Worm (Caenorhabditis elegans): ENCODE data around the gene mdt-22.
"Not testable (repeated sequence)": the region's sequence is repeated elsewhere in the genome, so short reads cannot be mapped to it uniquely, and the experiment has no call there.

mdt-22 gene

ce11 chrII:10302141-10302574 is 1.1 kb downstream of the mdt-22 start:
- TF ChIP-seq nhr-85 (tag) (peak; percentile 1), efl-1 (GFP tag; optimal IDR thresholded peaks at IDR 0.05 in 1 of 2) (peak in 1 of 2 experiments; percentile 8)
- TF ChIP-seq efl-1 (optimal IDR thresholded peaks at IDR 0.05): not testable (repeated sequence)

ce11 chrII:10302646-10303045 is 1.6 kb downstream of the mdt-22 start, which contains the start of gene clpp-1:
Gene clpp-1, minus strand, starts transcription at chrII:10302842.
- TF ChIP-seq nhr-71 (tag; optimal IDR thresholded peaks at IDR 0.05) (peak; percentile 42), swsn-7 (tag; optimal IDR thresholded peaks at IDR 0.05) (peak; percentile 11), skn-1 (tag; optimal IDR thresholded peaks at IDR 0.05) (no peak), snu-23 (GFP tag; optimal IDR thresholded peaks at IDR 0.05) (peak; percentile 6), unc-130 (tag; optimal IDR thresholded peaks at IDR 0.05) (no peak), nhr-19 (GFP tag; conservative IDR thresholded peaks at IDR 0.05) (no peak), lin-35 (GFP tag; optimal IDR thresholded peaks at IDR 0.05) (peak in 1 of 2 experiments; percentile 42), ztf-4 (tag; optimal IDR thresholded peaks at IDR 0.05) (peak; percentile 60), dsc-1 (tag; optimal IDR thresholded peaks at IDR 0.05) (no peak), mdl-1 (tag; optimal IDR thresholded peaks at IDR 0.05) (no peak), ceh-63 (GFP tag; optimal IDR thresholded peaks at IDR 0.05) (no peak), ceh-88 (GFP tag; IDR thresholded peaks at IDR 0.05) (0 out of 2 replicates have a peak, but pooled peaks have one; percentile 8), ama-1 (optimal IDR thresholded peaks at IDR 0.05) (peak; percentile 20), efl-1 (optimal IDR thresholded peaks at IDR 0.05) (peak in 1 of 2 experiments; percentile 8), efl-1 (GFP tag; optimal IDR thresholded peaks at IDR 0.05 in 1 of 2) (peak in 1 of 2 experiments; percentile 84), lsy-2 (tag; optimal IDR thresholded peaks at IDR 0.05) (no peak), nhr-85 (tag) (no peak), fkh-8 (tag; optimal IDR thresholded peaks at IDR 0.05) (peak; percentile 28), grh-1 (GFP tag; IDR thresholded peaks at IDR 0.05) (0 out of 2 replicates have a peak, but pooled peaks have one; percentile 9)

ce11 chrII:10303663-10304115 is 2.7 kb downstream of the mdt-22 start, which contains the start of gene vha-9:
Gene vha-9, minus strand, starts transcription at chrII:10303713.
- TF ChIP-seq C16A3.4 (tag; optimal IDR thresholded peaks at IDR 0.05) (peak; percentile 66), zip-4 (GFP tag; optimal IDR thresholded peaks at IDR 0.05) (no peak), unc-86 (tag; optimal IDR thresholded peaks at IDR 0.05) (peak; percentile 57), Y116A8C.19 (tag; optimal IDR thresholded peaks at IDR 0.05; ENCODE audit: borderline replicate concordance) (no peak), lin-14 (GFP tag; optimal IDR thresholded peaks at IDR 0.05) (peak; percentile 81), elt-2 (tag; optimal IDR thresholded peaks at IDR 0.05) (no peak), fkh-10 (GFP tag; optimal IDR thresholded peaks at IDR 0.05) (no peak), fkh-4 (tag; optimal IDR thresholded peaks at IDR 0.05; ENCODE audit: borderline replicate concordance) (no peak), xbp-1 (tag; optimal IDR thresholded peaks at IDR 0.05) (peak; percentile 70), elt-3 (tag; optimal IDR thresholded peaks at IDR 0.05) (peak in 1 of 6 experiments; percentile 37), egl-13 (tag; optimal IDR thresholded peaks at IDR 0.05) (peak; percentile 4), pag-3 (tag; optimal IDR thresholded peaks at IDR 0.05; ENCODE audit: borderline replicate concordance, insufficient read depth) (no peak), swsn-7 (tag; optimal IDR thresholded peaks at IDR 0.05) (peak; percentile 74), dpl-1 (GFP tag; optimal IDR thresholded peaks at IDR 0.05) (peak; percentile 35 to 72 (median 66)), ceh-88 (GFP tag; IDR thresholded peaks at IDR 0.05) (peak; percentile 35; the same call in 1 of the 2 replicates), nhr-28 (tag; optimal IDR thresholded peaks at IDR 0.05) (no peak), unc-130 (tag; optimal IDR thresholded peaks at IDR 0.05) (peak; percentile 78), nhr-76 (tag; optimal IDR thresholded peaks at IDR 0.05) (no peak), nhr-90 (tag; optimal IDR thresholded peaks at IDR 0.05; ENCODE audit: poor library complexity) (peak; percentile 81), nhr-77 (tag; optimal IDR thresholded peaks at IDR 0.05) (no peak), nhr-47 (tag; optimal IDR thresholded peaks at IDR 0.05) (peak; percentile 76), ceh-63 (GFP tag; optimal IDR thresholded peaks at IDR 0.05) (no peak), ceh-90 (tag; optimal IDR thresholded peaks at IDR 0.05) (no peak), pax-3 (tag; optimal IDR thresholded peaks at IDR 0.05) (no peak), snu-23 (GFP tag; optimal IDR thresholded peaks at IDR 0.05) (peak; percentile 82), nhr-11 (tag; optimal IDR thresholded peaks at IDR 0.05) (no peak), irx-1 (tag; optimal IDR thresholded peaks at IDR 0.05) (peak; percentile 13), nhr-20 (tag; optimal IDR thresholded peaks at IDR 0.05) (peak; percentile 72), ceh-82 (tag; optimal IDR thresholded peaks at IDR 0.05) (peak; percentile 44 to 63 (median 61)), nhr-84 (tag; optimal IDR thresholded peaks at IDR 0.05) (no peak), alr-1 (tag; optimal IDR thresholded peaks at IDR 0.05; ENCODE audit: borderline replicate concordance) (no peak), efl-3 (GFP tag; optimal IDR thresholded peaks at IDR 0.05) (no peak), fkh-8 (tag; optimal IDR thresholded peaks at IDR 0.05) (peak; percentile 45), ceh-8 (GFP tag; optimal IDR thresholded peaks at IDR 0.05) (peak; percentile 27), mdl-1 (tag; optimal IDR thresholded peaks at IDR 0.05) (peak in 1 of 2 experiments; percentile 57), skn-1 (tag; optimal IDR thresholded peaks at IDR 0.05) (peak; percentile 71)

All from whole organism, L1 larva.